Worm (Caenorhabditis elegans): ENCODE results near the gene C17G10.10.

Gene C17G10.10

ce11 chrII:5579236-5579635, 19.9 kb downstream of the C17G10.10 start:
- TF ChIP-seq aha-1 (tag) (peak; percentile 76), unc-62 (GFP tag; optimal IDR thresholded peaks at IDR 0.05 in 1 of 2) (no peak), unc-62 (tag; optimal IDR thresholded peaks at IDR 0.05) (no peak)

DNA sequence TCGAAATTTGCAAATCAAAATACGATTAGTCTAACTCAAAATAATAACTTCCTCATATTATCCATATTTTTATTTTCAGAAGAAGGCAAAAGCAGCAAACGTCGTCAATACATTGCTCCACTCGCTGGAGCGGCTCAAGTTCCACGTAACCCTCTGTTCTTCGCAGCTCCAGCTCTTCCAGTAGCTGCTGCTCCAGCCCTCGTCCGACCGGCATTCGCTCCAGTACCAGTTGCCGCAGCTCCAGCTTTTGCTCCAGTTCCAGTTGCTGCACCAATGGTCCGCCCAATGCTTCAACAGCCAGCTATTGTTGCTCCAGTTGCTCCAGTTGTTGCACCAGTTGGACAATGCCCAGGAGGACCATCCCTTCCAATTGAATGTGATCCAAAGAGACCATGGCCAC, 20.5 kb downstream of the C17G10.10 start:
- TF ChIP-seq R02D3.7 (tag; optimal IDR thresholded peaks at IDR 0.05) (no peak), set-16 (GFP tag; IDR thresholded peaks at IDR 0.05) (peak; percentile 83)

ce11 chrII:5578035-5578434, 21.1 kb downstream of the C17G10.10 start, which contains the start of gene T25E4.1:
TSS of gene T25E4.1 (plus strand) at chrII:5578335.
- TF ChIP-seq aly-2 (tag; optimal IDR thresholded peaks at IDR 0.05) (no peak), unc-130 (GFP tag; optimal IDR thresholded peaks at IDR 0.05) (no peak), nhr-11 (tag; optimal IDR thresholded peaks at IDR 0.05) (no peak), daf-16 (GFP tag; optimal IDR thresholded peaks at IDR 0.05) (no peak), daf-16 (tag; optimal IDR thresholded peaks at IDR 0.05) (no peak), zip-11 (GFP tag; IDR thresholded peaks at IDR 0.05) (no peak), egl-27 (tag; optimal IDR thresholded peaks at IDR 0.05) (no peak), cey-2 (tag; optimal IDR thresholded peaks at IDR 0.05; ENCODE audit: borderline replicate concordance, insufficient read depth) (no peak), mxl-2 (GFP tag; conservative IDR thresholded peaks at IDR 0.05) (no peak)

DNA sequence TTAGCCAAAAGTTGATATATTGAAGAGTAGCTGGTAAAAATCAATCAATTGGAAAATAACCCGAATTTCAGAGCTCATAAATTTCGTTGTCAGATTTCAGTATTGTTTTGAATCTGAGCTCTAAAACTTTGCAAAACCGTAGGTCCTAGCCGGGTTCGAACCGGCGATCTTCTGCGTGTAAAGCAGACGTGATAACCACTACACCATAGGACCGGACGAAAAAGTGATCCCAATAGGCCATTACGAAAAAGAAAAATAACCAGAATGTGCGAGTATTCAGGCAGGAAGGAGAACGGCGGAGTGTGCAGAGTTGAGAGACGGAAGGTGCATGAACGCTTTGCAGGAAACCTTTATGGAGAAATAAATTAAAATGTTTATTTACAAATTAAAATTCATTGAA, 22.1 kb downstream of the C17G10.10 start:
- TF ChIP-seq madf-9 (GFP tag; conservative IDR thresholded peaks at IDR 0.05) (peak; percentile 55; the same call in 1 of the 2 replicates), F37D6.2 (tag; optimal IDR thresholded peaks at IDR 0.05) (peak; percentile 17), dpl-1 (GFP tag; optimal IDR thresholded peaks at IDR 0.05) (no peak), hif-1 (tag; optimal IDR thresholded peaks at IDR 0.05) (peak in 1 of 2 experiments; percentile 6), unc-62 (GFP tag; optimal IDR thresholded peaks at IDR 0.05 in 1 of 2) (peak in 1 of 2 experiments; percentile 81), unc-62 (tag; optimal IDR thresholded peaks at IDR 0.05) (no peak), ctbp-1 (GFP tag; IDR thresholded peaks at IDR 0.05) (peak; percentile 63; the same call in 1 of the 2 replicates), Y5F2A.4 (GFP tag; optimal IDR thresholded peaks at IDR 0.05) (peak; percentile 34), hlh-11 (tag; optimal IDR thresholded peaks at IDR 0.05) (peak; percentile 46), ztf-7 (tag; optimal IDR thresholded peaks at IDR 0.05) (peak; percentile 25), dmd-6 (GFP tag; IDR thresholded peaks at IDR 0.05) (peak; percentile 59), egl-43 (GFP tag; IDR thresholded peaks at IDR 0.05) (peak; percentile 90), ceh-82 (tag; optimal IDR thresholded peaks at IDR 0.05) (no peak), lim-7 (GFP tag; IDR thresholded peaks at IDR 0.05) (peak; percentile 77), mxl-3 (GFP tag; optimal IDR thresholded peaks at IDR 0.05) (peak; percentile 32), spr-1 (tag; optimal IDR thresholded peaks at IDR 0.05) (peak; percentile 11), F44E2.7 (GFP tag; IDR thresholded peaks at IDR 0.05) (0 out of 2 replicates have a peak, but pooled peaks have one; percentile 64), dmd-9 (GFP tag; IDR thresholded peaks at IDR 0.05) (peak; percentile 56), pha-4 (GFP tag; IDR thresholded peaks at IDR 0.05) (peak; percentile 73), pha-4 (tag; optimal IDR thresholded peaks at IDR 0.05) (no peak), Y105C5A.15 (GFP tag; IDR thresholded peaks at IDR 0.05) (peak; percentile 83), D1046.2 (GFP tag; IDR thresholded peaks at IDR 0.05) (0 out of 2 replicates have a peak, but pooled peaks have one; percentile 53), arid-1 (GFP tag; conservative IDR thresholded peaks at IDR 0.05) (peak; percentile 46; the same call in 1 of the 2 replicates), nhr-77 (tag; optimal IDR thresholded peaks at IDR 0.05) (peak; percentile 19), R02D3.7 (tag; optimal IDR thresholded peaks at IDR 0.05) (no peak), mes-2 (tag; optimal IDR thresholded peaks at IDR 0.05; ENCODE audit: poor library complexity, severe bottlenecking) (peak; percentile 71), php-3 (GFP tag; IDR thresholded peaks at IDR 0.05) (peak; percentile 57; the same call in 1 of the 2 replicates), daf-16 (GFP tag; optimal IDR thresholded peaks at IDR 0.05) (peak in 1 of 2 experiments; percentile 65), daf-16 (tag; optimal IDR thresholded peaks at IDR 0.05) (peak; percentile 59), rbr-2 (tag; optimal IDR thresholded peaks at IDR 0.05) (peak; percentile 60), unc-130 (GFP tag; optimal IDR thresholded peaks at IDR 0.05) (peak; percentile 51), duxl-1 (tag; optimal IDR thresholded peaks at IDR 0.05; ENCODE audit: poor library complexity) (peak; percentile 41), daf-19 (GFP tag; conservative IDR thresholded peaks at IDR 0.05) (peak; percentile 84), ceh-44 (GFP tag; IDR thresholded peaks at IDR 0.05) (0 out of 2 replicates have a peak, but pooled peaks have one; percentile 26), hmg-1.1 (GFP tag; IDR thresholded peaks at IDR 0.05) (peak; percentile 80), nhr-42 (GFP tag; IDR thresholded peaks at IDR 0.05) (0 out of 2 replicates have a peak, but pooled peaks have one; percentile 44), skn-1 (tag; optimal IDR thresholded peaks at IDR 0.05) (no peak)

Measured in whole organism, L4 larva.